Worm (Caenorhabditis elegans) whole organism, late embryonic: ENCODE data around the gene Y39A1A.31.

Experiments used
- F13H6.1 ChIP-seq: sonication (generic microtip); optimal IDR thresholded peaks from 2 replicates; lab custom pipeline; 2016; ENCODE audit warnings: missing genetic modification characterization, missing compliant biosample characterization
- K02D7.2 ChIP-seq: sonication (generic microtip); optimal IDR thresholded peaks from 2 replicates; lab custom pipeline; 2017; ENCODE audit warnings: mild to moderate bottlenecking, missing genetic modification characterization, missing compliant biosample characterization
- K09A11.1 ChIP-seq: sonication (generic microtip); optimal IDR thresholded peaks from 2 replicates; lab custom pipeline; 2017; ENCODE audit warnings: antibody characterized with exemption, mild to moderate bottlenecking, missing genetic modification characterization, missing compliant biosample characterization; ENCODE audit not compliant: insufficient read depth
- ama-1 ChIP-seq: fragments of 150-350 bp; optimal IDR thresholded peaks from 2 replicates; lab custom pipeline; 2014
- ceh-14 ChIP-seq: sonication (generic microtip); optimal IDR thresholded peaks from 2 replicates; lab custom pipeline; 2016; ENCODE audit warnings: missing genotype, missing genetic modification characterization, missing compliant biosample characterization
- ceh-18 ChIP-seq: sonication (generic microtip); optimal IDR thresholded peaks from 2 replicates; lab custom pipeline; 2016; ENCODE audit warnings: missing genetic modification characterization, missing compliant biosample characterization
- ceh-19 ChIP-seq: fragments of 200-800 bp; sonication (Bioruptor generic); optimal IDR thresholded peaks from 2 replicates; lab custom pipeline; 2018; ENCODE audit warnings: mild to moderate bottlenecking, missing genetic modification characterization, missing compliant biosample characterization
- ceh-34 ChIP-seq: sonication (generic microtip); optimal IDR thresholded peaks from 2 replicates; lab custom pipeline; 2016; ENCODE audit warnings: mild to moderate bottlenecking, missing genetic modification characterization, missing compliant biosample characterization
- ceh-9 ChIP-seq: sonication (generic microtip); optimal IDR thresholded peaks from 2 replicates; lab custom pipeline; 2016; ENCODE audit warnings: mild to moderate bottlenecking, missing genetic modification characterization, inconsistent platforms, missing compliant biosample characterization
- che-1 ChIP-seq: sonication (generic microtip); optimal IDR thresholded peaks from 2 replicates; lab custom pipeline; 2016; ENCODE audit warnings: mild to moderate bottlenecking, missing genetic modification characterization, missing compliant biosample characterization
- dmd-4 ChIP-seq: sonication (generic microtip); optimal IDR thresholded peaks from 2 replicates; lab custom pipeline; 2016; ENCODE audit warnings: borderline replicate concordance, missing genetic modification characterization, missing compliant biosample characterization
- dve-1 ChIP-seq: sonication (generic microtip); optimal IDR thresholded peaks from 2 replicates; lab custom pipeline; 2017; ENCODE audit warnings: antibody characterized with exemption, mild to moderate bottlenecking, missing genetic modification characterization, missing compliant biosample characterization
- ets-4 ChIP-seq: sonication (generic microtip); optimal IDR thresholded peaks from 2 replicates; lab custom pipeline; 2016; ENCODE audit warnings: missing genetic modification characterization, missing compliant biosample characterization
- eyg-1 ChIP-seq: sonication (generic microtip); optimal IDR thresholded peaks from 2 replicates; lab custom pipeline; 2016; ENCODE audit warnings: missing genotype, missing genetic modification characterization, missing compliant biosample characterization
- fax-1 ChIP-seq: sonication (generic microtip); optimal IDR thresholded peaks from 2 replicates; lab custom pipeline; 2016; ENCODE audit warnings: missing genotype, missing genetic modification characterization, missing compliant biosample characterization
- fkh-10 ChIP-seq: fragments of 150-350 bp; optimal IDR thresholded peaks from 2 replicates; lab custom pipeline; 2014; ENCODE audit warnings: missing biosample characterization, missing genetic modification reagents, missing genetic modification characterization
- gmeb-2 ChIP-seq: sonication (generic microtip); optimal IDR thresholded peaks from 2 replicates; lab custom pipeline; 2016; ENCODE audit warnings: missing genetic modification characterization, inconsistent platforms, missing compliant biosample characterization
- hlh-30 ChIP-seq: sonication (generic microtip); optimal IDR thresholded peaks from 2 replicates; lab custom pipeline; 2017; ENCODE audit warnings: antibody characterized with exemption, missing genetic modification characterization, missing compliant biosample characterization; ENCODE audit not compliant: insufficient read depth
- lim-6 ChIP-seq: sonication (generic microtip); optimal IDR thresholded peaks from 2 replicates; lab custom pipeline; 2016; ENCODE audit warnings: missing genetic modification characterization, missing compliant biosample characterization
- lin-11 ChIP-seq: fragments of 200-800 bp; sonication (Bioruptor generic); optimal IDR thresholded peaks from 2 replicates; lab custom pipeline; 2018; ENCODE audit warnings: mild to moderate bottlenecking, missing genetic modification characterization, missing compliant biosample characterization
- madf-2 ChIP-seq: sonication (generic microtip); optimal IDR thresholded peaks from 2 replicates; lab custom pipeline; 2017; ENCODE audit warnings: missing genetic modification characterization, missing compliant biosample characterization
- nfya-1 ChIP-seq: sonication (generic microtip); optimal IDR thresholded peaks from 2 replicates; lab custom pipeline; 2017; ENCODE audit warnings: missing genetic modification characterization, mild to moderate bottlenecking, missing compliant biosample characterization, antibody characterized with exemption, moderate library complexity
- nhr-11 ChIP-seq: fragments of 150-350 bp; optimal IDR thresholded peaks from 2 replicates; lab custom pipeline; 2014; ENCODE audit warnings: missing biosample characterization, missing genetic modification characterization
- npax-4 ChIP-seq: sonication (generic microtip); optimal IDR thresholded peaks from 2 replicates; lab custom pipeline; 2016; ENCODE audit warnings: missing genetic modification characterization, missing compliant biosample characterization
- pax-1 ChIP-seq: fragments of 150-350 bp; optimal IDR thresholded peaks from 2 replicates; lab custom pipeline; 2014; ENCODE audit warnings: missing biosample characterization, missing genetic modification characterization
- pros-1 ChIP-seq: fragments of 150-350 bp; optimal IDR thresholded peaks from 2 replicates; lab custom pipeline; 2014; ENCODE audit warnings: missing biosample characterization, missing genetic modification reagents, missing genetic modification characterization
- ref-2 ChIP-seq: sonication (generic microtip); optimal IDR thresholded peaks from 2 replicates; lab custom pipeline; 2016; ENCODE audit warnings: missing genetic modification characterization, missing compliant biosample characterization
- rnt-1 ChIP-seq: sonication (generic microtip); optimal IDR thresholded peaks from 2 replicates; lab custom pipeline; 2016; ENCODE audit warnings: missing genetic modification characterization, missing compliant biosample characterization
- sox-2 ChIP-seq: fragments of 200-800 bp; sonication (Bioruptor generic); IDR thresholded peaks from 2 replicates; pipeline ENCODE4 v1.3.6; 2022; ENCODE audit warnings: missing genetic modification reagents, missing genetic modification characterization, missing compliant biosample characterization
- syd-9 ChIP-seq: sonication (generic microtip); optimal IDR thresholded peaks from 2 replicates; lab custom pipeline; 2016; ENCODE audit warnings: mild to moderate bottlenecking, missing genetic modification characterization, moderate library complexity, missing compliant biosample characterization
- tbx-7 ChIP-seq: sonication (generic microtip); optimal IDR thresholded peaks from 2 replicates; lab custom pipeline; 2016; ENCODE audit warnings: missing genotype, missing genetic modification characterization, missing compliant biosample characterization
- ttx-3 ChIP-seq: sonication (generic microtip); optimal IDR thresholded peaks from 2 replicates; lab custom pipeline; 2016; ENCODE audit warnings: missing genetic modification reagents, missing genetic modification characterization, missing compliant biosample characterization
- unc-42 ChIP-seq: sonication (generic microtip); optimal IDR thresholded peaks from 2 replicates; lab custom pipeline; 2016; ENCODE audit warnings: missing genotype, missing genetic modification characterization, missing compliant biosample characterization
- unc-55 ChIP-seq: sonication (generic microtip); optimal IDR thresholded peaks from 2 replicates; lab custom pipeline; 2017; ENCODE audit warnings: missing biosample characterization, missing genetic modification reagents, missing genetic modification characterization
- unc-86 ChIP-seq: sonication (generic microtip); optimal IDR thresholded peaks from 2 replicates; lab custom pipeline; 2016; ENCODE audit warnings: missing genetic modification characterization, missing compliant biosample characterization
- zip-5 ChIP-seq: sonication (generic microtip); optimal IDR thresholded peaks from 2 replicates; lab custom pipeline; 2016; ENCODE audit warnings: missing genetic modification characterization, missing compliant biosample characterization
- ztf-16 ChIP-seq: sonication (generic microtip); optimal IDR thresholded peaks from 2 replicates; lab custom pipeline; 2017; ENCODE audit warnings: missing genetic modification characterization, missing compliant biosample characterization

Gene Y39A1A.31

ce11 chrIII:10689057-10689456 lies at the start of gene Y39A1A.31:
Gene Y39A1A.31 (minus strand): TSS chrIII:10689157.
- TF ChIP-seq madf-2 (no peak), fax-1 (no peak), ceh-18 (no peak), unc-42 (tag; lab: Kevin White, UChicago) (no peak), lim-6 (tag; lab: Kevin White, UChicago) (no peak), gmeb-2 (tag; lab: Kevin White, UChicago) (no peak), dve-1 (tag; lab: Kevin White, UChicago) (no peak), unc-86 (tag; lab: Kevin White, UChicago) (no peak), ttx-3 (tag; lab: Kevin White, UChicago) (no peak), pax-1 (tag; lab: Kevin White, UChicago) (no peak), npax-4 (tag; lab: Kevin White, UChicago) (no peak), dmd-4 (tag; lab: Kevin White, UChicago) (no peak), ceh-19 (no peak), ceh-14 (tag; lab: Kevin White, UChicago) (no peak), ref-2 (tag; lab: Kevin White, UChicago) (no peak), zip-5 (tag; lab: Kevin White, UChicago) (no peak), ama-1 (no peak)

ce11 chrIII:10738081-10738480 lies 49.1 kb upstream of the Y39A1A.31 start:
- no peak for TF ChIP-seq ama-1
- no peak for TF ChIP-seq nhr-11 (tag; lab: Kevin White, UChicago)
- TF ChIP-seq unc-55: no peak
- TF ChIP-seq ceh-9 (tag; lab: Kevin White, UChicago): no peak
- TF ChIP-seq syd-9 (tag; lab: Kevin White, UChicago): no peak
- no peak for TF ChIP-seq ceh-18
- TF ChIP-seq ets-4: no peak
- no peak for TF ChIP-seq hlh-30
- no peak for TF ChIP-seq fkh-10 (GFP tag; lab: Kevin White, UChicago)

ce11 chrIII:10736322-10736985 lies 47.5 kb upstream of the Y39A1A.31 start:
- no peak for TF ChIP-seq ref-2 (tag; lab: Kevin White, UChicago)
- TF ChIP-seq ceh-34 (tag; lab: Kevin White, UChicago): no peak
- TF ChIP-seq K09A11.1: no peak
- TF ChIP-seq ztf-16 (tag; lab: Kevin White, UChicago): no peak
- no peak for TF ChIP-seq nhr-11 (tag; lab: Kevin White, UChicago)
- no peak for TF ChIP-seq K02D7.2 (tag; lab: Kevin White, UChicago)
- no peak for TF ChIP-seq fax-1
- no peak for TF ChIP-seq tbx-7
- TF ChIP-seq ama-1: no peak
- no peak for TF ChIP-seq lin-11 (tag; lab: Kevin White, UChicago)
- no peak for TF ChIP-seq dve-1 (tag; lab: Kevin White, UChicago)
- TF ChIP-seq che-1: no peak
- no peak for TF ChIP-seq pax-1 (tag; lab: Kevin White, UChicago)
- no peak for TF ChIP-seq rnt-1
- TF ChIP-seq sox-2 (GFP tag; lab: Robert Waterston, UW): no peak
- TF ChIP-seq unc-86 (tag; lab: Kevin White, UChicago): no peak
- TF ChIP-seq F13H6.1 (tag; lab: Kevin White, UChicago): no peak
- no peak for TF ChIP-seq ceh-19
- no peak for TF ChIP-seq eyg-1 (tag; lab: Kevin White, UChicago)
- no peak for TF ChIP-seq pros-1 (tag; lab: Kevin White, UChicago)

ce11 chrIII:10734511-10735233 lies 45.7 kb upstream of the Y39A1A.31 start:
- TF ChIP-seq nfya-1 (tag; lab: Kevin White, UChicago) (peak; percentile 93), tbx-7 (no peak)
